Worm (Caenorhabditis elegans) whole organism, L4 larva: ENCODE data around the gene C05E4.12.

ENCODE experiments used
- F10B5.3 ChIP-seq: sonication (generic microtip); optimal IDR thresholded peaks from 2 replicates; lab custom pipeline; 2016; ENCODE audit warnings: mild to moderate bottlenecking, missing genetic modification characterization, missing compliant biosample characterization
- F26F4.8 ChIP-seq: fragments of 200-800 bp; sonication (Bioruptor generic); conservative IDR thresholded peaks from 2 replicates; pipeline ENCODE4 v1.3.6; 2022; ENCODE audit warnings: missing genetic modification characterization, missing compliant biosample characterization
- Y105C5A.15 ChIP-seq: fragments of 200-800 bp; sonication (Bioruptor generic); IDR thresholded peaks from 2 replicates; pipeline ENCODE4 v1.3.6; 2022; ENCODE audit warnings: missing genetic modification characterization, missing compliant biosample characterization
- Y5F2A.4 ChIP-seq: fragments of 200-800 bp; sonication (Bioruptor generic); optimal IDR thresholded peaks from 2 replicates; lab custom pipeline; 2018; ENCODE audit warnings: mild to moderate bottlenecking, missing genetic modification characterization, missing compliant biosample characterization
- arid-1 ChIP-seq: fragments of 200-800 bp; sonication (Bioruptor generic); conservative IDR thresholded peaks from 2 replicates; pipeline ENCODE4 v1.3.6; 2022; ENCODE audit warnings: missing genetic modification reagents, missing genetic modification characterization, missing compliant biosample characterization
- attf-4 ChIP-seq: sonication (generic microtip); optimal IDR thresholded peaks from 3 replicates; lab custom pipeline; 2017; ENCODE audit warnings: missing biosample characterization, missing genetic modification characterization
- ceh-44 ChIP-seq: fragments of 200-800 bp; sonication (Bioruptor generic); IDR thresholded peaks from 2 replicates; pipeline ENCODE4 v1.3.6; 2022; ENCODE audit warnings: missing genetic modification reagents, missing genetic modification characterization, missing compliant biosample characterization
- ceh-82 ChIP-seq: sonication (generic microtip); optimal IDR thresholded peaks from 2 replicates; lab custom pipeline; 2017; ENCODE audit warnings: missing biosample characterization, missing genetic modification characterization
- ces-1 ChIP-seq: fragments of 150-350 bp; sonication (generic microtip); optimal IDR thresholded peaks from 4 replicates; lab custom pipeline; 2014; ENCODE audit warnings: missing biosample characterization, missing genetic modification reagents, missing genetic modification characterization
- dpl-1 ChIP-seq: fragments of 150-350 bp; optimal IDR thresholded peaks from 2 replicates; lab custom pipeline; 2014; ENCODE audit warnings: missing biosample characterization, missing genetic modification reagents, missing genetic modification characterization
- duxl-1 ChIP-seq: sonication (generic microtip); optimal IDR thresholded peaks from 2 replicates; lab custom pipeline; 2016; ENCODE audit warnings: mild to moderate bottlenecking, missing genetic modification characterization, moderate library complexity, missing compliant biosample characterization; ENCODE audit not compliant: poor library complexity
- egl-27 ChIP-seq: sonication (generic microtip); optimal IDR thresholded peaks from 3 replicates; lab custom pipeline; 2017; ENCODE audit warnings: missing biosample characterization, missing genetic modification reagents, missing genetic modification characterization
- egl-43 ChIP-seq: fragments of 200-800 bp; sonication (Bioruptor generic); IDR thresholded peaks from 2 replicates; pipeline ENCODE4 v1.3.6; 2022; ENCODE audit warnings: missing genetic modification reagents, missing genetic modification characterization, missing compliant biosample characterization
- fos-1 ChIP-seq: fragments of 150-350 bp; optimal IDR thresholded peaks from 2 replicates; lab custom pipeline; 2014; ENCODE audit warnings: missing biosample characterization, missing genetic modification characterization
- gei-8 ChIP-seq: fragments of 200-800 bp; sonication (Bioruptor generic); optimal IDR thresholded peaks from 2 replicates; lab custom pipeline; 2018; ENCODE audit warnings: mild to moderate bottlenecking, missing genetic modification characterization, missing compliant biosample characterization
- lim-7 ChIP-seq: fragments of 200-800 bp; sonication (Bioruptor generic); IDR thresholded peaks from 2 replicates; pipeline ENCODE4 v1.3.6; 2022; ENCODE audit warnings: missing genetic modification characterization, missing compliant biosample characterization
- lin-1 ChIP-seq: fragments of 200-800 bp; sonication (Bioruptor generic); IDR thresholded peaks from 2 replicates; pipeline ENCODE4 v1.3.6; 2022; ENCODE audit warnings: missing genetic modification reagents, missing genetic modification characterization, missing compliant biosample characterization
- lin-13 ChIP-seq: fragments of 150-350 bp; optimal IDR thresholded peaks from 2 replicates; lab custom pipeline; 2014; ENCODE audit warnings: missing biosample characterization, missing genetic modification reagents, missing genetic modification characterization
- lin-29 ChIP-seq: fragments of 200-800 bp; sonication (Bioruptor generic); IDR thresholded peaks from 2 replicates; pipeline ENCODE4 v1.3.6; 2022; ENCODE audit warnings: missing genetic modification reagents, missing genetic modification characterization, missing compliant biosample characterization
- lin-38 ChIP-seq: fragments of 200-800 bp; sonication (Bioruptor generic); IDR thresholded peaks from 2 replicates; pipeline ENCODE4 v1.3.6; 2022; ENCODE audit warnings: missing genetic modification reagents, missing genetic modification characterization, missing compliant biosample characterization
- lin-39 ChIP-seq: fragments of 150-350 bp; optimal IDR thresholded peaks from 2 replicates; lab custom pipeline; 2014; ENCODE audit warnings: missing biosample characterization, missing genetic modification reagents, missing genetic modification characterization
- lir-3 ChIP-seq: sonication (generic microtip); optimal IDR thresholded peaks from 2 replicates; lab custom pipeline; 2016; ENCODE audit warnings: mild to moderate bottlenecking, missing genetic modification characterization, missing compliant biosample characterization
- madf-5 ChIP-seq, 2 experiments: fragments of 200-800 bp; sonication (Bioruptor generic); IDR thresholded peaks; 2 replicates each; pipeline ENCODE4 v1.3.6; 2022; ENCODE audit warnings: missing compliant biosample characterization in 2 of 2, missing genetic modification characterization in 2 of 2
- madf-9 ChIP-seq: fragments of 200-800 bp; sonication (Bioruptor generic); conservative IDR thresholded peaks from 2 replicates; pipeline ENCODE4 v1.3.6; 2022; ENCODE audit warnings: missing genetic modification reagents, missing genetic modification characterization, missing compliant biosample characterization
- mes-2 ChIP-seq: sonication (generic microtip); optimal IDR thresholded peaks from 2 replicates; lab custom pipeline; 2016; ENCODE audit warnings: missing genotype, mild to moderate bottlenecking, missing genetic modification characterization, missing compliant biosample characterization; ENCODE audit not compliant: poor library complexity, severe bottlenecking
- mxl-2 ChIP-seq: fragments of 200-800 bp; sonication (Bioruptor generic); conservative IDR thresholded peaks from 2 replicates; pipeline ENCODE4 v1.3.6; 2022; ENCODE audit warnings: missing genetic modification reagents, missing genetic modification characterization, missing compliant biosample characterization
- nhr-10 ChIP-seq: fragments of 150-350 bp; optimal IDR thresholded peaks from 2 replicates; lab custom pipeline; 2014; ENCODE audit warnings: missing biosample characterization, missing genetic modification characterization
- nhr-102 ChIP-seq: sonication (generic microtip); optimal IDR thresholded peaks from 2 replicates; lab custom pipeline; 2016; ENCODE audit warnings: mild to moderate bottlenecking, missing genetic modification characterization, moderate library complexity, missing compliant biosample characterization
- nhr-11 ChIP-seq: fragments of 150-350 bp; optimal IDR thresholded peaks from 2 replicates; lab custom pipeline; 2014; ENCODE audit warnings: missing biosample characterization, missing genetic modification characterization
- nhr-111 ChIP-seq: fragments of 200-800 bp; sonication (Bioruptor generic); optimal IDR thresholded peaks from 2 replicates; lab custom pipeline; 2018; ENCODE audit warnings: mild to moderate bottlenecking, missing genetic modification characterization, missing compliant biosample characterization
- nhr-237 ChIP-seq: sonication (generic microtip); optimal IDR thresholded peaks from 2 replicates; lab custom pipeline; 2017; ENCODE audit warnings: missing biosample characterization, missing genetic modification characterization
- nhr-25 ChIP-seq: sonication (generic microtip); optimal IDR thresholded peaks from 2 replicates; lab custom pipeline; 2017; ENCODE audit warnings: missing genetic modification characterization, mild to moderate bottlenecking, missing compliant biosample characterization, antibody characterized with exemption, moderate library complexity, borderline replicate concordance; ENCODE audit not compliant: insufficient read depth
- nhr-48 ChIP-seq: sonication (generic microtip); optimal IDR thresholded peaks from 2 replicates; lab custom pipeline; 2016; ENCODE audit warnings: mild to moderate bottlenecking, missing genetic modification characterization, missing compliant biosample characterization
- pha-4 ChIP-seq, 2 experiments: fragments of 150-350 bp in 1 of 2; fragments of 200-800 bp in 1 of 2; sonication (Bioruptor generic) in 1 of 2; IDR thresholded peaks in 1 of 2; optimal IDR thresholded peaks in 1 of 2; 2 replicates each; pipeline versions ENCODE4 v1.3.6 to Lab custom; 2014 to 2022; ENCODE audit warnings: missing genetic modification characterization in 2 of 2, missing genetic modification reagents in 2 of 2, missing biosample characterization in 1 of 2, missing compliant biosample characterization in 1 of 2
- pqm-1 ChIP-seq: sonication (generic microtip); optimal IDR thresholded peaks from 2 replicates; lab custom pipeline; 2017; ENCODE audit warnings: missing biosample characterization, missing genetic modification characterization
- rbr-2 ChIP-seq: sonication (generic microtip); optimal IDR thresholded peaks from 2 replicates; lab custom pipeline; 2016; ENCODE audit warnings: missing genotype, missing genetic modification characterization, missing compliant biosample characterization
- saeg-2 ChIP-seq: fragments of 200-800 bp; sonication (Bioruptor generic); IDR thresholded peaks from 2 replicates; pipeline ENCODE4 v1.3.6; 2022; ENCODE audit warnings: missing genetic modification reagents, missing genetic modification characterization, missing compliant biosample characterization
- spr-1 ChIP-seq: sonication (generic microtip); optimal IDR thresholded peaks from 2 replicates; lab custom pipeline; 2016; ENCODE audit warnings: mild to moderate bottlenecking, missing genetic modification characterization, missing compliant biosample characterization
- tag-97 ChIP-seq: fragments of 200-800 bp; sonication (Bioruptor generic); IDR thresholded peaks from 2 replicates; pipeline ENCODE4 v1.3.6; 2022; ENCODE audit warnings: missing genetic modification characterization, missing compliant biosample characterization
- unc-130 ChIP-seq: sonication (generic microtip); optimal IDR thresholded peaks from 2 replicates; lab custom pipeline; 2016; ENCODE audit warnings: missing genetic modification reagents, missing genetic modification characterization, missing compliant biosample characterization
- unc-39 ChIP-seq: sonication (generic microtip); optimal IDR thresholded peaks from 2 replicates; lab custom pipeline; 2017; ENCODE audit warnings: missing biosample characterization, missing genetic modification characterization
- vab-7 ChIP-seq: fragments of 200-800 bp; sonication (Bioruptor generic); IDR thresholded peaks from 2 replicates; pipeline ENCODE4 v1.3.6; 2022; ENCODE audit warnings: missing genetic modification reagents, missing genetic modification characterization, missing compliant biosample characterization
- zip-11 ChIP-seq: fragments of 200-800 bp; sonication (Bioruptor generic); IDR thresholded peaks from 2 replicates; pipeline ENCODE4 v1.3.6; 2022; ENCODE audit warnings: missing genetic modification characterization, missing compliant biosample characterization

The C05E4.12 gene

DNA sequence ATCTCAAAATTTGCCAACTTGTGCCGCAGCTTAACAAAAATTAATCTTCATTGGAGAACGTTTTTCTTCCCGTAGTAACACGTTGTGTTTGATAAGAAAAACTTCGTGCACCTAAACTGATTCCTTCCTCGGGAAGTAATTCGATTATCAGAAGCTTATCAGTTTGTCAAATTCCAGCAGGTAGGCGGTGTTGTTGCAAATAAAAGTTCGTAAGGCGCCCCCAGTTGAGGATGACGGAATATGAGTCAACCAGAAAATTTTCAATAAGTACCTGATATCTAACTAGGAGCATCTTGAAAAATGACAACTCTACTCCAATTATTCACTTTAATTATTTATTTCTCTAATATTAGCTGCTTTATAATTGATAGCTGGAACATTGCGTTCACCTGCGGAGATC lies 20.0 kb downstream of the C05E4.12 start, which contains the start of gene C05E4.7:
Gene C05E4.7 (plus strand): TSS at position 301 of the 400 bp plus-strand sequence.
- no peak for TF ChIP-seq nhr-25
- no peak for TF ChIP-seq lin-29 (GFP tag; lab: Robert Waterston, UW)
- TF ChIP-seq unc-39 (tag; lab: Kevin White, UChicago) = no peak
- TF ChIP-seq ceh-82 (tag; lab: Kevin White, UChicago) = no peak
- TF ChIP-seq F26F4.8 = no peak
- TF ChIP-seq madf-9 = no peak
- no peak for TF ChIP-seq lim-7
- no peak for TF ChIP-seq arid-1
- no peak for TF ChIP-seq pha-4 (GFP tag; IDR thresholded peaks at IDR 0.05; lab: Robert Waterston, UW)
- no peak for TF ChIP-seq pha-4 (tag; optimal IDR thresholded peaks at IDR 0.05; lab: Kevin White, UChicago)
- no peak for TF ChIP-seq ces-1 (GFP tag; lab: Kevin White, UChicago)
- TF ChIP-seq fos-1 (tag; lab: Kevin White, UChicago) = no peak
- TF ChIP-seq dpl-1 (GFP tag; lab: Kevin White, UChicago) = no peak
- no peak for TF ChIP-seq nhr-10 (tag; lab: Kevin White, UChicago)
- TF ChIP-seq lin-39 (tag; lab: Kevin White, UChicago) = no peak

DNA sequence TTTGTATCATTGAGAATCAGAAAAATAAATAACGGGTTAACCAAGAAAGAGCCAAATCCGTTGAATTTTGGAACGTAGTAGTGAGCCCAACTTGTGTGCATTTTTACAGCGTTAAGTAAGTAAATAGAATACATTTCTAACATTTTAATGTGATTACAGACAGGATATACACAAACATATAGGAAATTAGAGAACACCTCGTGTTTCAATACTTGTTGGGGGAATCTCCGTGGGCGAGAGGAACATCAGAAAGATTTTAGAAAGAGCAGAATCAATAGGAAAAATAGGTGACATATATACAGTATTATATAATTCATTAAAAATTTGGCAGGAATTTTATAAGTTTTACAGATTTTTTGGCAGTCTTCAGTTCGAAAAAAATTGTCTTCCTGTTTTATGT lies 23.0 kb downstream of the C05E4.12 start, which contains the start of gene srj-24:
Gene srj-24 (minus strand): TSS at position 101 of the 400 bp plus-strand sequence.
- TF ChIP-seq madf-9 (no peak), ceh-82 (tag; lab: Kevin White, UChicago) (no peak), nhr-102 (tag; lab: Kevin White, UChicago) (no peak), nhr-111 (GFP tag; lab: Kevin White, UChicago) (no peak), tag-97 (no peak), egl-27 (tag; lab: Kevin White, UChicago) (no peak), nhr-10 (tag; lab: Kevin White, UChicago) (no peak), lin-13 (GFP tag; lab: Kevin White, UChicago) (no peak), unc-130 (GFP tag; lab: Kevin White, UChicago) (no peak), mes-2 (tag; lab: Kevin White, UChicago) (no peak), gei-8 (GFP tag; lab: Kevin White, UChicago) (no peak), dpl-1 (GFP tag; lab: Kevin White, UChicago) (no peak), vab-7 (no peak), attf-4 (tag; lab: Kevin White, UChicago) (no peak), lin-1 (no peak), saeg-2 (no peak)

DNA sequence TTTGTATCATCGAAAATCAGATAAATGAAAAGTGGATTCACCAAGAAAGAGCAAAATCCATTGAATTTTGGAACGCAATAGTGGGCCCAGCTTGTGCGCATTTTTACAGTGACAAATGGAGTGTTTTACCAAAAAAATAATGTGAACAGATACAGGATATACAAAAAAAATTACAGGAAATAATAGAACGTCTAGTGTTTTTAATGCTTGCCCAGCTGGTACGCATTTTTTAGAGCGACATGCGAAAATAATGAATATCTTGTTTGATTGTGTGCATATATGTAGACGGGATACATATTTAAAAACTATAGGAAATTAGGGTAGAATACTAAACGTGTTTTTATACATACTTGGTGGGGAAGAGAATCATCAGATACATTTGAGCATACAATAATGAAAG lies 25.6 kb downstream of the C05E4.12 start, which contains the start of gene srj-25:
Gene srj-25 (minus strand): TSS at position 101 of the 400 bp plus-strand sequence.
- no peak for TF ChIP-seq Y105C5A.15 (GFP tag; lab: Robert Waterston, UW)
- TF ChIP-seq lir-3 (tag; lab: Kevin White, UChicago) = no peak
- TF ChIP-seq spr-1 = no peak
- TF ChIP-seq Y5F2A.4 (GFP tag; lab: Kevin White, UChicago) = no peak
- no peak for TF ChIP-seq pqm-1 (tag; lab: Kevin White, UChicago)
- no peak for TF ChIP-seq F26F4.8
- no peak for TF ChIP-seq mxl-2 (GFP tag; lab: Robert Waterston, UW)
- no peak for TF ChIP-seq nhr-11 (tag; lab: Kevin White, UChicago)
- TF ChIP-seq nhr-237 (tag; lab: Kevin White, UChicago) = no peak
- TF ChIP-seq egl-43 (GFP tag; lab: Robert Waterston, UW) = no peak
- no peak for TF ChIP-seq fos-1 (tag; lab: Kevin White, UChicago)
- TF ChIP-seq F10B5.3 (tag; lab: Kevin White, UChicago) = no peak
- TF ChIP-seq ceh-44 (GFP tag; lab: Robert Waterston, UW) = no peak
- no peak for TF ChIP-seq lin-38
- no peak for TF ChIP-seq nhr-48 (tag; lab: Kevin White, UChicago)
- TF ChIP-seq duxl-1 (tag; lab: Kevin White, UChicago) = no peak
- no peak for TF ChIP-seq zip-11
- no peak for TF ChIP-seq madf-5 (GFP tag; IDR thresholded peaks at IDR 0.05; lab: Robert Waterston, UW)
- TF ChIP-seq lin-1 = no peak
- no peak for TF ChIP-seq rbr-2 (tag; lab: Kevin White, UChicago)
